Worm (Caenorhabditis elegans): ENCODE data around the gene nhr-53.

The nhr-53 gene

ce11 chrV:15661580-15661979 is 40.6 kb downstream of the nhr-53 start:
- no peak for TF ChIP-seq ceh-83 (GFP tag; optimal IDR thresholded peaks at IDR 0.05)
- no peak for TF ChIP-seq ceh-43 (GFP tag; optimal IDR thresholded peaks at IDR 0.05)
- no peak for TF ChIP-seq lin-32 (GFP tag; optimal IDR thresholded peaks at IDR 0.05)
- TF ChIP-seq ztf-11 (tag; optimal IDR thresholded peaks at IDR 0.05) = no peak
- no peak for TF ChIP-seq snpc-4 (tag; optimal IDR thresholded peaks at IDR 0.05)
- TF ChIP-seq unc-62 (GFP tag; optimal IDR thresholded peaks at IDR 0.05) = no peak
- TF ChIP-seq bed-3 (GFP tag; optimal IDR thresholded peaks at IDR 0.05) = no peak
- no peak for TF ChIP-seq zip-8 (tag; optimal IDR thresholded peaks at IDR 0.05)
- TF ChIP-seq hlh-1 (tag; optimal IDR thresholded peaks at IDR 0.05) = no peak
- no peak for TF ChIP-seq flh-1 (GFP tag; optimal IDR thresholded peaks at IDR 0.05)
- TF ChIP-seq sem-2 (GFP tag; optimal IDR thresholded peaks at IDR 0.05) = no peak
- no peak for TF ChIP-seq nhr-76 (tag; optimal IDR thresholded peaks at IDR 0.05)
- no peak for TF ChIP-seq nhr-28 (tag; optimal IDR thresholded peaks at IDR 0.05)
- no peak for TF ChIP-seq blmp-1 (tag; optimal IDR thresholded peaks at IDR 0.05)

ce11 chrV:15661003-15661402 is 41.2 kb downstream of the nhr-53 start:
- TF ChIP-seq ceh-83 (GFP tag; optimal IDR thresholded peaks at IDR 0.05) (no peak), elt-1 (tag; optimal IDR thresholded peaks at IDR 0.05; ENCODE audit: borderline replicate concordance, insufficient read depth) (peak; percentile 94), ham-2 (GFP tag; optimal IDR thresholded peaks at IDR 0.05) (peak; percentile 43), elt-3 (tag; optimal IDR thresholded peaks at IDR 0.05) (no peak), mep-1 (tag; optimal IDR thresholded peaks at IDR 0.05) (no peak), lin-13 (tag; optimal IDR thresholded peaks at IDR 0.05) (no peak)

DNA sequence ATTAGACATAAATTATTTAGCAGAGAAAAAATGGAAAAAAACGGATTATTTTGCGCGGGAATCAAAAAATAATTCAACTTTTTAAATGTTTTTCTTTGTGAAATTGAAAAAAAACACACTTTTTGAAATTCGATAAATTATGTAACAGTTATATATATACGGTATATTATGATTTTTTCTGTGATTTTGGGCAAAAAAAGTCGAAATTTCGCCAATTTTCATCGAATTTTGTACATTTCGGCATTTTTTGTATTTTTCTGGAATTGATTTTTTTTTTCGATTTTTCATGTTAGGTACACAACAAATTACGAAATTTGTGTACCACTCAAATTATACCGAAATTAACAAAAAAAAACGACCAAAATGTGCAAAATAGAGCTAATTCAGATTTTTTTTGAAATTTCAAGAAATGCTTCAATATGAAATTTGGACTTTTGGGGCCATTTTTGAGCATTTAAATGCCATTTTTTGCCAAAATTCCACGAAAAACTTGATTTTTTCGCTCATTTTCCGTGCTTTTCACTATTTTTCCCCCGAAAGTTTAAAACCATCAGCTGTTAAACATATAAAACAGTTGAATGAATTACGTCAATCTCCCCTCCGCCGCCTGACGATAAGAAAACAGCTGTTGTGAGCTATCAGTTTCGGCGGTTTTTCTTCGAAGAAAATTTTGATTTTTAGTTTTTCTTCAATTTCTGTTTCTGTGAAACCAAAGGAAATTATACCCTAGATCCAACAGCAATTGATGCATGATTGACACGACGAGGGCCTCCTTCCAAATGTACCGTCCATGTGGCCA is 43.7 kb downstream of the nhr-53 start:
- TF ChIP-seq hlh-1 (tag; optimal IDR thresholded peaks at IDR 0.05) (peak; percentile 91), nhr-76 (tag; optimal IDR thresholded peaks at IDR 0.05) (no peak)

DNA sequence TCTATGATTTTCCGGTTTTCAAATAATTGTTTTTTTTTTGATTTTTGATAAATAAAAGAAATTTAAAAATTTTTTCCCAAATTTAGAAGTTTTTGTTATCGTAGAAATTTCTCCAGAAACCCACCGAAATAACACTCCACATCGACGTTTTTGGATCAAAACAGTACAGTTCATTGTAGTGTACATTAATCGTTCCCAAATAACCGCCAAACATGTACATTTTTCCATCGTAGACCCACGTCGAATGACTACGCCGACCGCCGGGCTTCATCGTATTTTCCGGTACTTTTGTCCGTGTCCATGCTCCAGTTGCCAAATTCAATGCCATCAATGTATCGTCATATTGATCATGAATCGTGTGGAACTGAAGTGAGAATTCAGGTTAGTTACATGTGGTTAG is 48.0 kb downstream of the nhr-53 start, which contains the start of gene F53E4.2:
Gene F53E4.2, plus strand, starts transcription at position 301 of the 400 bp plus-strand sequence.
- TF ChIP-seq sem-2 (GFP tag; optimal IDR thresholded peaks at IDR 0.05) (no peak), ham-2 (GFP tag; optimal IDR thresholded peaks at IDR 0.05) (no peak), blmp-1 (tag; optimal IDR thresholded peaks at IDR 0.05) (no peak), tbx-8 (GFP tag; optimal IDR thresholded peaks at IDR 0.05) (no peak), snpc-4 (tag; optimal IDR thresholded peaks at IDR 0.05) (no peak), lsy-2 (tag; optimal IDR thresholded peaks at IDR 0.05) (no peak), ceh-43 (GFP tag; optimal IDR thresholded peaks at IDR 0.05) (no peak), nhr-237 (tag; optimal IDR thresholded peaks at IDR 0.05) (no peak), lin-32 (GFP tag; optimal IDR thresholded peaks at IDR 0.05) (no peak), bed-3 (GFP tag; optimal IDR thresholded peaks at IDR 0.05) (no peak), flh-1 (GFP tag; optimal IDR thresholded peaks at IDR 0.05) (no peak), mls-2 (tag; optimal IDR thresholded peaks at IDR 0.05) (no peak), unc-62 (GFP tag; optimal IDR thresholded peaks at IDR 0.05) (no peak), unc-120 (tag; optimal IDR thresholded peaks at IDR 0.05; ENCODE audit: poor library complexity, severe bottlenecking) (no peak), M03D4.4 (tag; optimal IDR thresholded peaks at IDR 0.05) (no peak), ces-1 (GFP tag; optimal IDR thresholded peaks at IDR 0.05) (no peak)

ce11 chrV:15652147-15652546 is 50.0 kb downstream of the nhr-53 start:
- TF ChIP-seq ceh-39 (tag; optimal IDR thresholded peaks at IDR 0.05) (no peak), zip-8 (tag; optimal IDR thresholded peaks at IDR 0.05) (no peak), tbx-8 (GFP tag; optimal IDR thresholded peaks at IDR 0.05) (no peak), ceh-43 (GFP tag; optimal IDR thresholded peaks at IDR 0.05) (no peak), mls-2 (tag; optimal IDR thresholded peaks at IDR 0.05) (no peak), nhr-237 (tag; optimal IDR thresholded peaks at IDR 0.05) (no peak), ces-1 (GFP tag; optimal IDR thresholded peaks at IDR 0.05) (no peak), unc-120 (tag; optimal IDR thresholded peaks at IDR 0.05; ENCODE audit: poor library complexity, severe bottlenecking) (no peak), pha-4 (tag; optimal IDR thresholded peaks at IDR 0.05) (no peak), ham-2 (GFP tag; optimal IDR thresholded peaks at IDR 0.05) (no peak), nhr-76 (tag; optimal IDR thresholded peaks at IDR 0.05) (no peak), flh-1 (GFP tag; optimal IDR thresholded peaks at IDR 0.05) (no peak), mep-1 (tag; optimal IDR thresholded peaks at IDR 0.05) (no peak), blmp-1 (tag; optimal IDR thresholded peaks at IDR 0.05) (no peak), lsy-2 (tag; optimal IDR thresholded peaks at IDR 0.05) (no peak), unc-62 (GFP tag; optimal IDR thresholded peaks at IDR 0.05) (no peak), ztf-11 (tag; optimal IDR thresholded peaks at IDR 0.05) (no peak), elt-3 (tag; optimal IDR thresholded peaks at IDR 0.05) (no peak)

Data from whole organism, mixed stage, embryonic.